Worm (Caenorhabditis elegans) whole organism, mixed stage, embryonic: ENCODE measurements around the gene vha-15.

ENCODE experiments used
- bed-3 ChIP-seq: fragments of 200-800 bp; sonication (Bioruptor generic); optimal IDR thresholded peaks from 3 replicates; lab custom pipeline; 2018; ENCODE audit warnings: mild to moderate bottlenecking, missing genetic modification characterization, moderate library complexity, missing compliant biosample characterization
- blmp-1 ChIP-seq: fragments of 150-350 bp; optimal IDR thresholded peaks from 2 replicates; lab custom pipeline; 2014; ENCODE audit warnings: missing biosample characterization, missing genetic modification characterization
- ceh-83 ChIP-seq: fragments of 200-800 bp; sonication (Bioruptor generic); optimal IDR thresholded peaks from 2 replicates; lab custom pipeline; 2018; ENCODE audit warnings: mild to moderate bottlenecking, missing genetic modification characterization, missing compliant biosample characterization
- ham-2 ChIP-seq: fragments of 200-800 bp; sonication (Bioruptor generic); optimal IDR thresholded peaks from 2 replicates; lab custom pipeline; 2018; ENCODE audit warnings: mild to moderate bottlenecking, missing genetic modification characterization, missing compliant biosample characterization
- lsy-2 ChIP-seq: fragments of 150-350 bp; optimal IDR thresholded peaks from 2 replicates; lab custom pipeline; 2014; ENCODE audit warnings: missing biosample characterization, missing genetic modification characterization
- nhr-12 ChIP-seq: fragments of 150-350 bp; optimal IDR thresholded peaks from 2 replicates; lab custom pipeline; 2014; ENCODE audit warnings: missing biosample characterization, missing genetic modification characterization
- nhr-237 ChIP-seq: fragments of 150-350 bp; optimal IDR thresholded peaks from 2 replicates; lab custom pipeline; 2014; ENCODE audit warnings: missing biosample characterization, missing genetic modification characterization
- unc-62 ChIP-seq: fragments of 150-350 bp; optimal IDR thresholded peaks from 2 replicates; lab custom pipeline; 2014; ENCODE audit warnings: missing biosample characterization, missing genetic modification reagents, missing genetic modification characterization
- ztf-11 ChIP-seq: fragments of 150-350 bp; optimal IDR thresholded peaks from 2 replicates; lab custom pipeline; 2014; ENCODE audit warnings: missing biosample characterization, missing genetic modification characterization

DNA sequence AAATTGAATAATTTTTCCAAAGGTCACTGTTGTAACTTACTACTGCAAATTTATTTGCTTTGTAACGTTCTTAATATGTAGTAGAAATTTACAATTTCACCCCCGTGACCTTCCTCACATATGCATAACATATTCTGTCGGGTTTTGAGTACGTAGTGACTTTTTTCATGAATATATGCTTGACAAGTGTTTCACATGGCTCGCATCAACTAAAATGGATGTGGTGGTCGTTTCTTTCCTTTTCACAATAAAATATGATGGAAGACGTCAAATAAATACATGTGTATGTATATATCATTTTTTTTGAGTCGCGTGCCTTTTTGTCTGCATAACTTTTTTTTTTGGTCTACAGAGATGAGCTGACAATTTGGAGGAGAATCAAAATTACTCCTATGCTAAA, 28.7 kb downstream of the vha-15 start:
- TF ChIP-seq nhr-237 (tag; lab: Kevin White, UChicago) (no peak), blmp-1 (tag; lab: Kevin White, UChicago) (no peak), ceh-83 (no peak), lsy-2 (tag; lab: Kevin White, UChicago) (no peak), ztf-11 (tag; lab: Kevin White, UChicago) (no peak), bed-3 (GFP tag; lab: Kevin White, UChicago) (no peak), unc-62 (GFP tag; lab: Kevin White, UChicago) (no peak), ham-2 (no peak), nhr-12 (tag; lab: Kevin White, UChicago) (no peak)
